Worm (Caenorhabditis elegans): ENCODE results near the gene mml-1.

mml-1 gene

DNA sequence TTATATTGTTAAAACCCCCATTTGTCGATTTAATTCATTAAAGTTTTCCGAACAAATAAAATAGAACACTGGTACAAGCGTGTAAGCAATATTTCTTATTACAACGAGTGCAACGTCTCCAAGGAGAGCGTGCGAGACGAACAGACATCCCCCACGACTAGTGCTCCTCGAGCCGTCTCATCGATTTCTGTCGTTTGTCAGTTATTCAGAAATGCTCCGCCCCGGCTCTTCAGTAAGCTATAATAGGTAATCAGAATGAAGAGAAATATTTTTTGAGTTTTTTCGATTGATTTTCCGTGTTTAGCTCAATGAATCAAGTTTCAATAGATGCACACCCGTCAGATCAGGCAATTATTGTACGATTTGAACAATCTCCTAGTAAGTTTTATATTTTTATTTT lies 35.8 kb downstream of the mml-1 start, which contains the start of gene kap-1 (continued):
- no peak for TF ChIP-seq ets-4 (GFP tag; optimal IDR thresholded peaks at IDR 0.05)
- no peak for TF ChIP-seq zfh-2 (GFP tag; conservative IDR thresholded peaks at IDR 0.05)
- no peak for TF ChIP-seq akir-1 (GFP tag; optimal IDR thresholded peaks at IDR 0.05)
- 0 out of 2 replicates have a peak, but pooled peaks have one; percentile 12 for TF ChIP-seq nhr-120 (GFP tag; IDR thresholded peaks at IDR 0.05)
- TF ChIP-seq ceh-91 (GFP tag; IDR thresholded peaks at IDR 0.05): no peak
- no peak for TF ChIP-seq sdz-38 (tag; optimal IDR thresholded peaks at IDR 0.05)
- peak; percentile 21 for TF ChIP-seq ceh-79 (tag; optimal IDR thresholded peaks at IDR 0.05)
- TF ChIP-seq C06A6.2 (GFP tag; conservative IDR thresholded peaks at IDR 0.05): no peak
- TF ChIP-seq attf-6 (GFP tag; IDR thresholded peaks at IDR 0.05): no peak
- TF ChIP-seq tbx-9 (tag; optimal IDR thresholded peaks at IDR 0.05; ENCODE audit: borderline replicate concordance): no peak
- no peak for TF ChIP-seq F57C9.4 (tag; optimal IDR thresholded peaks at IDR 0.05)
- no peak for TF ChIP-seq lsy-27 (tag; optimal IDR thresholded peaks at IDR 0.05; ENCODE audit: borderline replicate concordance, insufficient read depth)
- TF ChIP-seq ztf-26 (tag; optimal IDR thresholded peaks at IDR 0.05): no peak
- TF ChIP-seq hrde-1 (tag; optimal IDR thresholded peaks at IDR 0.05; ENCODE audit: borderline replicate concordance): peak; percentile 58
- no peak for TF ChIP-seq mel-28 (tag; optimal IDR thresholded peaks at IDR 0.05; ENCODE audit: borderline replicate concordance)
- TF ChIP-seq ama-1 (optimal IDR thresholded peaks at IDR 0.05): peak; percentile 78
- TF ChIP-seq ama-1 (GFP tag; optimal IDR thresholded peaks at IDR 0.05): peak in 1 of 2 experiments; percentile 78
- TF ChIP-seq attf-5 (GFP tag; optimal IDR thresholded peaks at IDR 0.05): no peak
- TF ChIP-seq lin-26 (GFP tag; IDR thresholded peaks at IDR 0.05): peak; percentile 71; the same call in 1 of the 2 replicates
- TF ChIP-seq aptf-2 (GFP tag; conservative IDR thresholded peaks at IDR 0.05): no peak
- no peak for TF ChIP-seq Y95B8A.8 (GFP tag; IDR thresholded peaks at IDR 0.05)
- TF ChIP-seq ceh-27 (GFP tag; optimal IDR thresholded peaks at IDR 0.05): no peak
- peak; percentile 7 for TF ChIP-seq snpc-1.3 (tag; optimal IDR thresholded peaks at IDR 0.05; ENCODE audit: insufficient read depth)
- peak; percentile 18 for TF ChIP-seq snpc-3.4 (tag; optimal IDR thresholded peaks at IDR 0.05)
- peak; percentile 21; the same call in 1 of the 2 replicates for TF ChIP-seq ceh-100 (GFP tag; IDR thresholded peaks at IDR 0.05)
- no peak for TF ChIP-seq F37B4.10 (GFP tag; IDR thresholded peaks at IDR 0.05)
- no peak for TF ChIP-seq C17E4.6 (GFP tag; IDR thresholded peaks at IDR 0.05)
- no peak for TF ChIP-seq ccch-3 (GFP tag; optimal IDR thresholded peaks at IDR 0.05)
- TF ChIP-seq rcor-1 (GFP tag; IDR thresholded peaks at IDR 0.05): no peak
- TF ChIP-seq tlf-1 (GFP tag; optimal IDR thresholded peaks at IDR 0.05): peak; percentile 58
- no peak for TF ChIP-seq zim-3 (tag; optimal IDR thresholded peaks at IDR 0.05)
- TF ChIP-seq atf-7 (tag; optimal IDR thresholded peaks at IDR 0.05): peak; percentile 43
- peak; percentile 73 for TF ChIP-seq repo-1 (tag; optimal IDR thresholded peaks at IDR 0.05)
- TF ChIP-seq madf-10 (tag; optimal IDR thresholded peaks at IDR 0.05): no peak
- TF ChIP-seq bed-2 (GFP tag; IDR thresholded peaks at IDR 0.05): no peak
- no peak for TF ChIP-seq B0261.1 (tag; optimal IDR thresholded peaks at IDR 0.05)
- peak; percentile 51; the same call in 1 of the 2 replicates for TF ChIP-seq ekl-4 (GFP tag; IDR thresholded peaks at IDR 0.05)
- TF ChIP-seq cebp-2 (GFP tag; IDR thresholded peaks at IDR 0.05): peak; percentile 2; the same call in 1 of the 2 replicates
- no peak for TF ChIP-seq D2030.7 (GFP tag; IDR thresholded peaks at IDR 0.05)
- TF ChIP-seq egl-44 (GFP tag; IDR thresholded peaks at IDR 0.05): no peak
- no peak for TF ChIP-seq ceh-40 (GFP tag; IDR thresholded peaks at IDR 0.05)
- peak; percentile 20 for TF ChIP-seq T26A5.8 (tag; optimal IDR thresholded peaks at IDR 0.05)
- peak; percentile 29 for TF ChIP-seq lin-54 (GFP tag; optimal IDR thresholded peaks at IDR 0.05)
- TF ChIP-seq mxl-1 (tag; optimal IDR thresholded peaks at IDR 0.05): no peak
- no peak for TF ChIP-seq Y67H2A.10 (GFP tag; conservative IDR thresholded peaks at IDR 0.05)
- TF ChIP-seq hmg-1.2 (GFP tag; IDR thresholded peaks at IDR 0.05): peak; percentile 52
- TF ChIP-seq F49E8.2 (tag; optimal IDR thresholded peaks at IDR 0.05; ENCODE audit: insufficient read depth): peak; percentile 22
- TF ChIP-seq pha-4 (tag; optimal IDR thresholded peaks at IDR 0.05): no peak
- peak; percentile 44; the same call in 1 of the 2 replicates for TF ChIP-seq nfyb-1 (GFP tag; IDR thresholded peaks at IDR 0.05)
